Worm (Caenorhabditis elegans): ENCODE measurements around the gene spp-16.
A peak's percentile ranks its signal among the peaks of the same experiment; 100 is the strongest.

Gene spp-16

DNA sequence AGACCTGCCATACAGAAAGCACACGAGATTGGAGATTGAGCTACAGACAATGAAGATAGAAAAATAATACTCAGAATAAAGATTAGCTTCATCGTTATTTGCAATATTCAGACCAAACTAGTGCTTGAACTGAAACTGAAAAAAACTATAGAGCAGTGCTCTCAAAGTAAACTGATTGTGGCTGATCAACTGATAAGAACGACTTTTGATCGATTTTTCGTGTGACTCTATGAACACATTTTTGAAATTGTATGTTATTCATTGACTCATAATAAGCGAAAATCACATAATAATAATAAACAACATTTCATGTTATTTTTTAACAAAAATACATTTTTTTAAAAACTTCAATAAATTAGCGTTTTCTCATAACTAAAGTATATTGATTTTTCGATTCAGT is at the start of gene spp-16:
Gene spp-16 (minus strand): TSS at position 179 of the 400 bp plus-strand sequence.
- TF ChIP-seq ttx-3 (tag; optimal IDR thresholded peaks at IDR 0.05) (no peak), ceh-9 (tag; optimal IDR thresholded peaks at IDR 0.05) (no peak), ztf-16 (tag; optimal IDR thresholded peaks at IDR 0.05) (no peak), ceh-6 (GFP tag; optimal IDR thresholded peaks at IDR 0.05) (no peak), zip-5 (tag; optimal IDR thresholded peaks at IDR 0.05) (no peak), lin-11 (tag; optimal IDR thresholded peaks at IDR 0.05) (no peak), hlh-6 (tag; optimal IDR thresholded peaks at IDR 0.05) (no peak), pqm-1 (tag; optimal IDR thresholded peaks at IDR 0.05) (no peak)

DNA sequence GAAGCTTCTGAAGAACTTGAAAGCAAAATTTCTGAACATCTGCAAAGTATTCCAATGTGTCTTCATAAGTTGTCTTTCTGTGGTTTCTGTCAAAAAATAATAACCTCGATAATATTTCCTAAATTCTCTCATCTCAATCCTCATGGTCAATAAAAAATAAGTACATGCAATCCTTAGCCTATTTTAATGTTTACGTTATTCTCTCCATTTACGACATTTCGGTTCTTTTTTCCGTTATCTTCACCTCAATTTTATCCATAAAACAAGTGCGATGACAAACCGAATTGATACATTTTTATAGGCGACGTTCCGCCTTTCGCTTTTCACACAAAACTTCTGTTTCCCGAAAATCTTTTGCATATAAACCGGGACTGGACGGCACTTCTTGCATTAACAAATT is 48.4 kb upstream of the spp-16 start, which contains the start of gene col-153:
Gene col-153 (plus strand): TSS at position 301 of the 400 bp plus-strand sequence.
- TF ChIP-seq hlh-30 (tag; optimal IDR thresholded peaks at IDR 0.05; ENCODE audit: insufficient read depth) (no peak), lin-11 (tag; optimal IDR thresholded peaks at IDR 0.05) (no peak), pat-9 (tag; optimal IDR thresholded peaks at IDR 0.05) (no peak), pqm-1 (tag; optimal IDR thresholded peaks at IDR 0.05) (no peak), ceh-24 (tag; optimal IDR thresholded peaks at IDR 0.05) (no peak), elt-4 (tag; optimal IDR thresholded peaks at IDR 0.05) (no peak), C08G9.2 (tag; optimal IDR thresholded peaks at IDR 0.05) (no peak), rnt-1 (tag; optimal IDR thresholded peaks at IDR 0.05) (no peak), ceh-6 (GFP tag; optimal IDR thresholded peaks at IDR 0.05) (no peak), ceh-14 (tag; optimal IDR thresholded peaks at IDR 0.05) (no peak), ets-4 (tag; optimal IDR thresholded peaks at IDR 0.05) (no peak), ceh-48 (tag; optimal IDR thresholded peaks at IDR 0.05) (no peak), C38D4.7 (GFP tag; optimal IDR thresholded peaks at IDR 0.05) (no peak), ceh-31 (tag; optimal IDR thresholded peaks at IDR 0.05) (no peak), dve-1 (tag; optimal IDR thresholded peaks at IDR 0.05) (no peak), dmd-4 (tag; optimal IDR thresholded peaks at IDR 0.05; ENCODE audit: borderline replicate concordance) (no peak), sox-2 (GFP tag; IDR thresholded peaks at IDR 0.05) (no peak), odd-2 (tag; optimal IDR thresholded peaks at IDR 0.05) (no peak), hlh-15 (tag; optimal IDR thresholded peaks at IDR 0.05) (no peak), fax-1 (tag; optimal IDR thresholded peaks at IDR 0.05) (no peak)

DNA sequence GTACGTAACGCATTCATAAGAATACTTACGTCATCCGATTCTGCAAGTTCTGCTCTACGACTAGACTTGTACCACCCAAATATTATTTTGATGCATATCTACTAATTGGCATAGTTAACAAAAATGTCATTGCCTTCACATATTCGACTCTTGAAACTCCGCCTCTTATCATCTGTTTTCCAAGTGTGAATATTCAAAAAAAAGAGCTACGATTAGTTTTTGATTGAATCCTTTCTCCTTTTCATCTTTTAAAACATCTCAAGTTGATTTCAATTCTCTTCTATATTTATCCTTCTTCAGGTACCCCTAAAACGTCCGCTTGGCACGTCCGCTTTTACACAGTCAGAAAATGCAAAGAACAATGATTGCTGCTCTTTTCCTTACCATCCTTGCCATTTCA is 46.8 kb upstream of the spp-16 start, which contains the start of gene F17C11.2:
Gene F17C11.2 (plus strand): TSS at position 301 of the 400 bp plus-strand sequence.
- TF ChIP-seq hlh-13 (GFP tag; optimal IDR thresholded peaks at IDR 0.05), result no peak
- no peak for TF ChIP-seq ama-1 (optimal IDR thresholded peaks at IDR 0.05)
- no peak for TF ChIP-seq fkh-6 (tag; optimal IDR thresholded peaks at IDR 0.05)
- TF ChIP-seq ahr-1 (tag; optimal IDR thresholded peaks at IDR 0.05), result no peak
- no peak for TF ChIP-seq ets-4 (tag; optimal IDR thresholded peaks at IDR 0.05)
- TF ChIP-seq hlh-6 (tag; optimal IDR thresholded peaks at IDR 0.05), result no peak
- TF ChIP-seq tbx-7 (tag; optimal IDR thresholded peaks at IDR 0.05), result no peak

DNA sequence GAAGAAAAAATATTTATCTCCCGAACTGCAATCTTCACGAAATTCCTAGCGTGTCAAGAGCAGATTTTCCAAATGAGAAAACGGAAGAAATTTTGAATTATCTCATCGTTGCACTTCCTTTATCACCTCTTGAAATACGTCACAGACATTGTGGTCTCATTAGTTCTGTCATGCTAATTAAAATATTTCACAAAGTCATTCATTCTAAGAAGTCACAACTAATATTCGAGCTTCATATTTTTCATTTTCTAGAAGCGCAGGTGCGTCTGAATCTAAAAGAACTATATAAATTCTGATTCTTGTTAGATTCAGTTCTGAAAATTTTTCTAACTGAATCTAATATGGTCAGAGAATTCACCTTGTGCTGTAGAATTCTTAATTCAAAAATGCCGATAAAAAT is 46.1 kb upstream of the spp-16 start:
- TF ChIP-seq K09A11.1 (tag; optimal IDR thresholded peaks at IDR 0.05; ENCODE audit: insufficient read depth), result no peak
- no peak for TF ChIP-seq fax-1 (tag; optimal IDR thresholded peaks at IDR 0.05)
- no peak for TF ChIP-seq F13H6.1 (tag; optimal IDR thresholded peaks at IDR 0.05)
- TF ChIP-seq hlh-15 (tag; optimal IDR thresholded peaks at IDR 0.05), result no peak
- no peak for TF ChIP-seq dmd-4 (tag; optimal IDR thresholded peaks at IDR 0.05; ENCODE audit: borderline replicate concordance)
- TF ChIP-seq ama-1 (optimal IDR thresholded peaks at IDR 0.05), result no peak
- no peak for TF ChIP-seq lim-6 (tag; optimal IDR thresholded peaks at IDR 0.05)

DNA sequence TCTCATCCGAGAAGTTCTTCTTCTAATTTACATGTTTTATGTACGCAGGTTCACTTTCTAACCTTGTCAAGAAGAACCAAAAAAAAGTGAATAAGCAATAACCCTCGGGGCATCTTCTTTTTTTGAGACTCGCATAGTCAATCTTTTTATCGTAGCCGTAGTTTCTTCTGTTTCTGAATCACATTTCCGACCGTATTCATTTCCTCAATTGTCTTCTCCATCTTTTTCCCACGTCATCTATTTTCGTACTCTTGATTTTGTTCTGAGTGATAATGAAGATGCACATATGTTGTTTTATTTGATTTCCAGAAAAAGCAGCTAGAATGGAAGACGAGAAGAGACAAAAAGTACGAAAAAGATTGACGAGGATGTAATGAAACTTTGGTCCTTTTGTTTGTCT is 43.8 kb upstream of the spp-16 start:
- no peak for TF ChIP-seq elt-2 (tag; optimal IDR thresholded peaks at IDR 0.05)
- TF ChIP-seq hlh-30 (tag; optimal IDR thresholded peaks at IDR 0.05; ENCODE audit: insufficient read depth), result no peak
- TF ChIP-seq unc-42 (tag; optimal IDR thresholded peaks at IDR 0.05), result peak; percentile 57
- no peak for TF ChIP-seq unc-3 (GFP tag; conservative IDR thresholded peaks at IDR 0.05)
- no peak for TF ChIP-seq unc-3 (tag; optimal IDR thresholded peaks at IDR 0.05)
- TF ChIP-seq elt-4 (tag; optimal IDR thresholded peaks at IDR 0.05), result no peak

Data from whole organism, late embryonic.